Worm (Caenorhabditis elegans) whole organism, L1 larva: ENCODE measurements around the gene R144.11.

Source experiments
- C34B4.2 ChIP-seq: sonication (generic microtip); optimal IDR thresholded peaks from 2 replicates; lab custom pipeline; 2017; ENCODE audit warnings: mild to moderate bottlenecking, missing genetic modification characterization, missing compliant biosample characterization
- irx-1 ChIP-seq: sonication (generic microtip); optimal IDR thresholded peaks from 2 replicates; lab custom pipeline; 2016; ENCODE audit warnings: missing genetic modification characterization, missing compliant biosample characterization
- lir-3 ChIP-seq: sonication (generic microtip); optimal IDR thresholded peaks from 2 replicates; lab custom pipeline; 2016; ENCODE audit warnings: mild to moderate bottlenecking, missing genetic modification characterization, moderate library complexity, missing compliant biosample characterization; ENCODE audit not compliant: poor library complexity
- nhr-77 ChIP-seq: fragments of 150-350 bp; optimal IDR thresholded peaks from 2 replicates; lab custom pipeline; 2014; ENCODE audit warnings: missing biosample characterization, missing genetic modification characterization
- zip-4 ChIP-seq: fragments of 200-800 bp; sonication (Bioruptor generic); optimal IDR thresholded peaks from 2 replicates; lab custom pipeline; 2018; ENCODE audit warnings: mild to moderate bottlenecking, missing genetic modification characterization, moderate library complexity, missing compliant biosample characterization

- TF ChIP-seq zip-4: no peak
- peak; percentile 11 for TF ChIP-seq irx-1
- no peak for TF ChIP-seq C34B4.2 (tag; lab: Kevin White, UChicago)
- TF ChIP-seq lir-3: no peak
- TF ChIP-seq nhr-77 (tag; lab: Kevin White, UChicago): no peak
These were observed 10.3 kb downstream of the R144.11 start, which contains the start of gene tmem-131 for ce11 chrIII:4998111-4998859.
